Worm (Caenorhabditis elegans): Measurements from ENCODE around the gene C31H1.5.

DNA sequence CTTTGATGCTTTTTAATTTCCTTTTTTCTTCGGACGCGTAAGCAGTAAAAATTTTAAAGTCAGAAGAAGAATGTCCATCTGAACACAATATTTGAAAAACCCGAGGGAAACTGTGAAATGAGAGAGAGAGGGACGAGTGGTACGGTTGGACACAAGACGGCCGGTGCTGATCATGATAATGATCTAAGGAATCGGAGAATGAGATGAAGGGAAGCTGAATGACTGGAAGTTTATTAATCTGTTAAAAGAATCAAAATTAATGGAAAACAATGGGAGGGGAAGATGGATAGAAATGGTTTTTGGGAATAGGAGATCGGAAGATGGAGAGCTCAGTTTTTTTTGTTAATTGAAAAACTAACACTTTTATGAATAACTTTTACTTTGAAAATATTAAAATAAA, 37.9 kb downstream of the C31H1.5 start:
- no peak for TF ChIP-seq nhr-77 (tag; optimal IDR thresholded peaks at IDR 0.05)
- TF ChIP-seq snpc-4 (tag; optimal IDR thresholded peaks at IDR 0.05): no peak
